Worm (Caenorhabditis elegans) whole organism, late embryonic: ENCODE measurements around the gene kin-33.
A peak's percentile ranks its signal among the peaks of the same experiment; 100 is the strongest.

ENCODE experiments used
- C08G9.2 ChIP-seq: sonication (generic microtip); optimal IDR thresholded peaks from 2 replicates; lab custom pipeline; 2016; ENCODE audit warnings: mild to moderate bottlenecking, missing genetic modification characterization, moderate library complexity, missing compliant biosample characterization
- F13H6.1 ChIP-seq: sonication (generic microtip); optimal IDR thresholded peaks from 2 replicates; lab custom pipeline; 2016; ENCODE audit warnings: missing genetic modification characterization, missing compliant biosample characterization
- K02D7.2 ChIP-seq: sonication (generic microtip); optimal IDR thresholded peaks from 2 replicates; lab custom pipeline; 2017; ENCODE audit warnings: mild to moderate bottlenecking, missing genetic modification characterization, missing compliant biosample characterization
- K09A11.1 ChIP-seq: sonication (generic microtip); optimal IDR thresholded peaks from 2 replicates; lab custom pipeline; 2017; ENCODE audit warnings: antibody characterized with exemption, mild to moderate bottlenecking, missing genetic modification characterization, missing compliant biosample characterization; ENCODE audit not compliant: insufficient read depth
- T23F11.4 ChIP-seq: fragments of 200-800 bp; sonication (Bioruptor generic); optimal IDR thresholded peaks from 2 replicates; lab custom pipeline; 2018; ENCODE audit warnings: mild to moderate bottlenecking, missing genetic modification characterization, missing compliant biosample characterization
- ahr-1 ChIP-seq: sonication (generic microtip); optimal IDR thresholded peaks from 2 replicates; lab custom pipeline; 2016; ENCODE audit warnings: missing genetic modification characterization, missing compliant biosample characterization
- ceh-18 ChIP-seq: sonication (generic microtip); optimal IDR thresholded peaks from 2 replicates; lab custom pipeline; 2016; ENCODE audit warnings: missing genetic modification characterization, missing compliant biosample characterization
- ceh-19 ChIP-seq: fragments of 200-800 bp; sonication (Bioruptor generic); optimal IDR thresholded peaks from 2 replicates; lab custom pipeline; 2018; ENCODE audit warnings: mild to moderate bottlenecking, missing genetic modification characterization, missing compliant biosample characterization
- ceh-24 ChIP-seq: sonication (generic microtip); optimal IDR thresholded peaks from 2 replicates; lab custom pipeline; 2016; ENCODE audit warnings: mild to moderate bottlenecking, missing genetic modification characterization, missing compliant biosample characterization
- ceh-30 ChIP-seq: fragments of 150-350 bp; optimal IDR thresholded peaks from 2 replicates; lab custom pipeline; 2014; ENCODE audit warnings: missing biosample characterization, missing genetic modification characterization
- ceh-31 ChIP-seq: sonication (generic microtip); optimal IDR thresholded peaks from 2 replicates; lab custom pipeline; 2016; ENCODE audit warnings: missing genetic modification characterization, missing compliant biosample characterization
- ceh-34 ChIP-seq: sonication (generic microtip); optimal IDR thresholded peaks from 2 replicates; lab custom pipeline; 2016; ENCODE audit warnings: mild to moderate bottlenecking, missing genetic modification characterization, missing compliant biosample characterization
- ceh-45 ChIP-seq: fragments of 200-800 bp; sonication (Bioruptor generic); IDR thresholded peaks from 2 replicates; pipeline ENCODE4 v1.3.6; 2022; ENCODE audit warnings: missing genetic modification reagents, missing genetic modification characterization, missing compliant biosample characterization
- dve-1 ChIP-seq: sonication (generic microtip); optimal IDR thresholded peaks from 2 replicates; lab custom pipeline; 2017; ENCODE audit warnings: antibody characterized with exemption, mild to moderate bottlenecking, missing genetic modification characterization, missing compliant biosample characterization
- elt-2 ChIP-seq: sonication (generic microtip); optimal IDR thresholded peaks from 2 replicates; lab custom pipeline; 2016; ENCODE audit warnings: missing genetic modification reagents, missing genetic modification characterization, missing compliant biosample characterization
- elt-4 ChIP-seq: sonication (generic microtip); optimal IDR thresholded peaks from 2 replicates; lab custom pipeline; 2016; ENCODE audit warnings: missing genetic modification characterization, missing compliant biosample characterization
- eyg-1 ChIP-seq: sonication (generic microtip); optimal IDR thresholded peaks from 2 replicates; lab custom pipeline; 2016; ENCODE audit warnings: missing genotype, missing genetic modification characterization, missing compliant biosample characterization
- fax-1 ChIP-seq: sonication (generic microtip); optimal IDR thresholded peaks from 2 replicates; lab custom pipeline; 2016; ENCODE audit warnings: missing genotype, missing genetic modification characterization, missing compliant biosample characterization
- fkh-10 ChIP-seq: fragments of 150-350 bp; optimal IDR thresholded peaks from 2 replicates; lab custom pipeline; 2014; ENCODE audit warnings: missing biosample characterization, missing genetic modification reagents, missing genetic modification characterization
- fkh-6 ChIP-seq: sonication (generic microtip); optimal IDR thresholded peaks from 2 replicates; lab custom pipeline; 2016; ENCODE audit warnings: missing genetic modification characterization, missing compliant biosample characterization
- lim-6 ChIP-seq: sonication (generic microtip); optimal IDR thresholded peaks from 2 replicates; lab custom pipeline; 2016; ENCODE audit warnings: missing genetic modification characterization, missing compliant biosample characterization
- mec-3 ChIP-seq: sonication (generic microtip); optimal IDR thresholded peaks from 2 replicates; lab custom pipeline; 2016; ENCODE audit warnings: borderline replicate concordance, missing genetic modification characterization, missing compliant biosample characterization
- nfya-1 ChIP-seq: sonication (generic microtip); optimal IDR thresholded peaks from 2 replicates; lab custom pipeline; 2017; ENCODE audit warnings: missing genetic modification characterization, mild to moderate bottlenecking, missing compliant biosample characterization, antibody characterized with exemption, moderate library complexity
- nhr-11 ChIP-seq: fragments of 150-350 bp; optimal IDR thresholded peaks from 2 replicates; lab custom pipeline; 2014; ENCODE audit warnings: missing biosample characterization, missing genetic modification characterization
- nhr-232 ChIP-seq: sonication (generic microtip); optimal IDR thresholded peaks from 2 replicates; lab custom pipeline; 2016; ENCODE audit warnings: missing genetic modification characterization, missing compliant biosample characterization
- npax-4 ChIP-seq: sonication (generic microtip); optimal IDR thresholded peaks from 2 replicates; lab custom pipeline; 2016; ENCODE audit warnings: missing genetic modification characterization, missing compliant biosample characterization
- odd-2 ChIP-seq: sonication (generic microtip); optimal IDR thresholded peaks from 2 replicates; lab custom pipeline; 2017; ENCODE audit warnings: antibody characterized with exemption, mild to moderate bottlenecking, missing genetic modification characterization, missing compliant biosample characterization
- pag-3 ChIP-seq: sonication (generic microtip); optimal IDR thresholded peaks from 2 replicates; lab custom pipeline; 2016; ENCODE audit warnings: missing compliant biosample characterization, missing genetic modification characterization, borderline replicate concordance
- pat-9 ChIP-seq: fragments of 200-800 bp; sonication (Bioruptor generic); optimal IDR thresholded peaks from 2 replicates; lab custom pipeline; 2018; ENCODE audit warnings: mild to moderate bottlenecking, missing genetic modification characterization, moderate library complexity, missing compliant biosample characterization
- pros-1 ChIP-seq: fragments of 150-350 bp; optimal IDR thresholded peaks from 2 replicates; lab custom pipeline; 2014; ENCODE audit warnings: missing biosample characterization, missing genetic modification reagents, missing genetic modification characterization
- ref-2 ChIP-seq: sonication (generic microtip); optimal IDR thresholded peaks from 2 replicates; lab custom pipeline; 2016; ENCODE audit warnings: missing genetic modification characterization, missing compliant biosample characterization
- rnt-1 ChIP-seq: sonication (generic microtip); optimal IDR thresholded peaks from 2 replicates; lab custom pipeline; 2016; ENCODE audit warnings: missing genetic modification characterization, missing compliant biosample characterization
- sox-4 ChIP-seq: sonication (generic microtip); optimal IDR thresholded peaks from 2 replicates; lab custom pipeline; 2017; ENCODE audit warnings: mild to moderate bottlenecking, missing genetic modification characterization, inconsistent platforms, missing compliant biosample characterization
- syd-9 ChIP-seq: sonication (generic microtip); optimal IDR thresholded peaks from 2 replicates; lab custom pipeline; 2016; ENCODE audit warnings: mild to moderate bottlenecking, missing genetic modification characterization, moderate library complexity, missing compliant biosample characterization
- tbx-2 ChIP-seq: sonication (generic microtip); optimal IDR thresholded peaks from 2 replicates; lab custom pipeline; 2016; ENCODE audit warnings: missing genetic modification characterization, missing compliant biosample characterization
- unc-3 ChIP-seq, 2 experiments: fragments of 200-800 bp in 1 of 2; sonication (Bioruptor generic) in 1 of 2; sonication (generic microtip) in 1 of 2; conservative IDR thresholded peaks in 1 of 2; optimal IDR thresholded peaks in 1 of 2; 2 replicates each; pipeline versions ENCODE4 v1.3.6 to Lab custom; 2016 to 2022; ENCODE audit warnings: missing compliant biosample characterization in 2 of 2, missing genetic modification characterization in 2 of 2, missing genetic modification reagents in 1 of 2
- unc-42 ChIP-seq: sonication (generic microtip); optimal IDR thresholded peaks from 2 replicates; lab custom pipeline; 2016; ENCODE audit warnings: missing genotype, missing genetic modification characterization, missing compliant biosample characterization
- unc-55 ChIP-seq: sonication (generic microtip); optimal IDR thresholded peaks from 2 replicates; lab custom pipeline; 2017; ENCODE audit warnings: missing biosample characterization, missing genetic modification reagents, missing genetic modification characterization

kin-33 gene

DNA sequence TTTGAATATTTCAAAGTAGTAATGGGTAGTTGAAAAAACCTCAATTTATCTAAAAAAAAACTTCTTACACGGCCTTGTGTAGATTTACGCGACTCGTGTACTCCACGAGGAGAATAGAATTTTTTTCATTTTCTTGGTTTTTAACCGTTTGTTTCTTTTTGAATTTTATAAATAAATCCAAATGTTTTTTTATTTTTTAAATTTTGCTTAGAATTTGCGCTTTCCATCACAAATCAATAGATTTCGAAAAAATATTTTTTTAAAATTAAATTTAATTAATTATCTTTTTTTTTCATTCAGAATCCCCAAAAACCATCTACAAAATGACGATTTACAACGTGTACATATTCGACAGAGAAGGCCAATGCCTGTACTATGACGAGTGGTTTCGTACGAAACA lies 33.2 kb downstream of the kin-33 start, which contains the start of gene trpp-1:
trpp-1 (plus strand) TSS at position 301 of the 400 bp plus-strand sequence.
- TF ChIP-seq pag-3 (tag; lab: Kevin White, UChicago), result no peak
- TF ChIP-seq ref-2 (tag; lab: Kevin White, UChicago), result no peak
- no peak for TF ChIP-seq sox-4
- no peak for TF ChIP-seq ceh-34 (tag; lab: Kevin White, UChicago)
- TF ChIP-seq ceh-30 (tag; lab: Kevin White, UChicago), result no peak
- no peak for TF ChIP-seq nhr-232
- no peak for TF ChIP-seq nfya-1 (tag; lab: Kevin White, UChicago)
- TF ChIP-seq unc-55 (GFP tag; lab: Kevin White, UChicago), result no peak
- TF ChIP-seq lim-6 (tag; lab: Kevin White, UChicago), result no peak
- TF ChIP-seq fax-1 (tag; lab: Kevin White, UChicago), result no peak
- no peak for TF ChIP-seq rnt-1 (tag; lab: Kevin White, UChicago)
- TF ChIP-seq K09A11.1, result no peak
- no peak for TF ChIP-seq pat-9 (tag; lab: Kevin White, UChicago)
- TF ChIP-seq eyg-1 (tag; lab: Kevin White, UChicago), result no peak
- no peak for TF ChIP-seq fkh-10 (GFP tag; lab: Kevin White, UChicago)
- TF ChIP-seq ceh-24 (tag; lab: Kevin White, UChicago), result no peak
- TF ChIP-seq F13H6.1, result no peak
- no peak for TF ChIP-seq unc-42 (tag; lab: Kevin White, UChicago)
- no peak for TF ChIP-seq elt-4
- no peak for TF ChIP-seq tbx-2
- TF ChIP-seq, all 69 proteins: peak for 0

ce11 chrV:194760-195159 lies 39.7 kb downstream of the kin-33 start:
- TF ChIP-seq elt-4 (peak; percentile 77), nhr-11 (tag; lab: Kevin White, UChicago) (no peak)

ce11 chrV:189436-189835 lies 45.0 kb downstream of the kin-33 start:
- no peak for TF ChIP-seq F13H6.1
- TF ChIP-seq mec-3 (tag; lab: Kevin White, UChicago), result peak; percentile 66
- no peak for TF ChIP-seq C08G9.2
- TF ChIP-seq odd-2 (tag; lab: Kevin White, UChicago), result no peak
- TF ChIP-seq rnt-1 (tag; lab: Kevin White, UChicago), result no peak
- no peak for TF ChIP-seq ahr-1 (tag; lab: Kevin White, UChicago)
- no peak for TF ChIP-seq ceh-18 (tag; lab: Kevin White, UChicago)
- TF ChIP-seq dve-1 (tag; lab: Kevin White, UChicago), result no peak
- TF ChIP-seq ceh-34 (tag; lab: Kevin White, UChicago), result no peak
- peak; percentile 76 for TF ChIP-seq elt-4
- TF ChIP-seq ceh-19, result no peak

ce11 chrV:185694-186217 lies 48.7 kb downstream of the kin-33 start, which contains the start of gene arid-1:
arid-1 (plus strand) TSS chrV:186167.
- TF ChIP-seq elt-2 (tag; lab: Kevin White, UChicago), result peak; percentile 3
- TF ChIP-seq rnt-1 (tag; lab: Kevin White, UChicago), result peak; percentile 3
- peak; percentile 43 for TF ChIP-seq nfya-1 (tag; lab: Kevin White, UChicago)
- TF ChIP-seq ceh-45 (GFP tag; lab: Robert Waterston, UW), result no peak
- peak; percentile 19 for TF ChIP-seq ceh-31

- TF ChIP-seq T23F11.4 (GFP tag; lab: Kevin White, UChicago) (no peak), elt-4 (no peak), unc-3 (GFP tag; conservative IDR thresholded peaks at IDR 0.05; lab: Robert Waterston, UW) (no peak), unc-3 (tag; optimal IDR thresholded peaks at IDR 0.05; lab: Kevin White, UChicago) (no peak), syd-9 (tag; lab: Kevin White, UChicago) (no peak), K02D7.2 (no peak), sox-4 (no peak), ceh-30 (tag; lab: Kevin White, UChicago) (no peak), ceh-19 (no peak), pros-1 (no peak), npax-4 (tag; lab: Kevin White, UChicago) (no peak), F13H6.1 (no peak), fkh-6 (tag; lab: Kevin White, UChicago) (no peak)
These were observed 49.3 kb downstream of the kin-33 start for ce11 chrV:185124-185523.
